Worm (Caenorhabditis elegans): Measurements from ENCODE around the gene F18A11.2.
"Not testable (repeated sequence)": the region's sequence is repeated elsewhere in the genome, so short reads cannot be mapped to it uniquely, and the experiment has no call there.

The F18A11.2 gene

DNA sequence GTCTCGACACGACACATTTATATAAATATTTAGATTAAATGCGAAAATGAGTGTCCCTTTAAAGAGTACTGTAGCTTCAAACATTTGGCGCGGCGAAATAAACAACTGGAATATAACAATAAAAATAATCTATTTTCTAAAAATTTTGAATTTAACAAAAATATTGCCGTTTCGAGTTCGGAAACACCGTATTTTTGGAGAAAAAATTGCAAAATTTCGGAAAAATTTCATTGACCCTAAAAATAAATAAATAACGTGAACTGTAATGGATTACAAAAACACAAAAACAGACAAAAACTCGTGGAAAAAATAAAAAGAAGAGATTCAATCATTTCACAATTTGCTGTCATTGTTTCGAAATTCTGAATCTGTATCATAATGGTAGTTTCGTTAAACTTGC lies 16.1 kb downstream of the F18A11.2 start, which contains the start of gene F42G4.2:
Gene F42G4.2, plus strand, starts transcription at position 301 of the 400 bp plus-strand sequence.
- not testable (repeated sequence) for TF ChIP-seq ces-1 (GFP tag; optimal IDR thresholded peaks at IDR 0.05); aha-1 (tag); F49E8.2 (tag; optimal IDR thresholded peaks at IDR 0.05; ENCODE audit: borderline replicate concordance)

DNA sequence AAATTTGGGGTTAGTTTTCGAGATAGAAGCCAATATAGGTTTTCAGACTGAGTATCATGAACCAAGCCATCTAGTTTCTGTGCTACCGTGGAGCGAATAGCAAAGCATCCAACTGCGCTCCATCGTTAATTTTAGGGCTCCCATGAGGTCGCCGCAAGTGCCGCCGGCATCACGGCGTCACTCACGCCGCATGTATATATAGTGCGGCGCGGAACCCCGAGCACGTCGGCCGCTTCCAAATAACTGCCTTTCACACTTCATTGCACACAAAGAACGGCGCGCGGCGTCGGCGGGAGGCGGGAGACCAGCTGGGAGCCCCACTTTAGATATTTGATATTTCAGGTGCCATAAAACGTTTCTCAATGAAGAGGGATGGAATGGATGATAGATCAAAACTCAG lies 18.6 kb downstream of the F18A11.2 start:
- TF ChIP-seq daf-8 (GFP tag; IDR thresholded peaks at IDR 0.05): no peak
- TF ChIP-seq zip-11 (GFP tag; IDR thresholded peaks at IDR 0.05): no peak
- TF ChIP-seq set-16 (GFP tag; IDR thresholded peaks at IDR 0.05): peak; percentile 71
- 0 out of 2 replicates have a peak, but pooled peaks have one; percentile 25 for TF ChIP-seq F26F4.8 (GFP tag; conservative IDR thresholded peaks at IDR 0.05)
- 0 out of 2 replicates have a peak, but pooled peaks have one; percentile 7 for TF ChIP-seq egl-43 (GFP tag; IDR thresholded peaks at IDR 0.05)
- 0 out of 2 replicates have a peak, but pooled peaks have one; percentile 12 for TF ChIP-seq Y75B8A.6 (GFP tag; IDR thresholded peaks at IDR 0.05)
- 0 out of 2 replicates have a peak, but pooled peaks have one; percentile 29 for TF ChIP-seq snpc-1.2 (GFP tag; IDR thresholded peaks at IDR 0.05)

ce11 chrII:13053443-13053842 lies 21.9 kb downstream of the F18A11.2 start:
- TF ChIP-seq spr-1 (tag; optimal IDR thresholded peaks at IDR 0.05) (no peak), mdl-1 (tag; optimal IDR thresholded peaks at IDR 0.05) (no peak), Y5F2A.4 (GFP tag; optimal IDR thresholded peaks at IDR 0.05) (no peak), snpc-4 (tag; optimal IDR thresholded peaks at IDR 0.05) (no peak), set-16 (GFP tag; IDR thresholded peaks at IDR 0.05) (no peak), saeg-2 (GFP tag; IDR thresholded peaks at IDR 0.05) (no peak), jun-1 (tag; optimal IDR thresholded peaks at IDR 0.05) (no peak), lin-39 (tag; optimal IDR thresholded peaks at IDR 0.05) (no peak), egl-27 (tag; optimal IDR thresholded peaks at IDR 0.05) (no peak), ztf-11 (tag; optimal IDR thresholded peaks at IDR 0.05) (no peak), mep-1 (tag; optimal IDR thresholded peaks at IDR 0.05) (no peak), dmd-8 (GFP tag; IDR thresholded peaks at IDR 0.05) (no peak), skn-1 (tag; optimal IDR thresholded peaks at IDR 0.05) (no peak)

- TF ChIP-seq set-16 (GFP tag; IDR thresholded peaks at IDR 0.05): peak; percentile 70
- TF ChIP-seq zip-11 (GFP tag; IDR thresholded peaks at IDR 0.05): no peak
- TF ChIP-seq ceh-28 (tag; optimal IDR thresholded peaks at IDR 0.05): no peak
- TF ChIP-seq hlh-11 (tag; optimal IDR thresholded peaks at IDR 0.05): peak; percentile 39
- TF ChIP-seq nhr-11 (tag; optimal IDR thresholded peaks at IDR 0.05): peak; percentile 19
These were observed 25.1 kb downstream of the F18A11.2 start, which contains the start of gene zyx-1 for ce11 chrII:13056580-13056979. Gene zyx-1, plus strand, starts transcription at chrII:13056910.

- no peak for TF ChIP-seq spr-3 (GFP tag; optimal IDR thresholded peaks at IDR 0.05)
- TF ChIP-seq F37D6.2 (tag; optimal IDR thresholded peaks at IDR 0.05): no peak
- TF ChIP-seq Y48G9A.11 (GFP tag; IDR thresholded peaks at IDR 0.05): no peak
- no peak for TF ChIP-seq lin-1 (GFP tag; IDR thresholded peaks at IDR 0.05)
- no peak for TF ChIP-seq nhr-111 (GFP tag; optimal IDR thresholded peaks at IDR 0.05)
- TF ChIP-seq ceh-44 (GFP tag; IDR thresholded peaks at IDR 0.05): no peak
- no peak for TF ChIP-seq ztf-7 (tag; optimal IDR thresholded peaks at IDR 0.05)
- TF ChIP-seq F44E2.7 (GFP tag; IDR thresholded peaks at IDR 0.05): no peak
- peak; percentile 70 for TF ChIP-seq set-16 (GFP tag; IDR thresholded peaks at IDR 0.05)
- TF ChIP-seq dmd-6 (GFP tag; IDR thresholded peaks at IDR 0.05): 0 out of 2 replicates have a peak, but pooled peaks have one; percentile 8
- TF ChIP-seq nhr-25 (tag; optimal IDR thresholded peaks at IDR 0.05; ENCODE audit: borderline replicate concordance, insufficient read depth): no peak
- TF ChIP-seq zfp-3 (GFP tag; conservative IDR thresholded peaks at IDR 0.05): no peak
- TF ChIP-seq tra-1 (GFP tag; IDR thresholded peaks at IDR 0.05): no peak
- TF ChIP-seq madf-9 (GFP tag; conservative IDR thresholded peaks at IDR 0.05): no peak
These were observed 27.7 kb downstream of the F18A11.2 start for ce11 chrII:13059196-13059595.

Measured in whole organism, L4 larva.